Worm (Caenorhabditis elegans) whole organism, young adult: Measurements from ENCODE around the gene T06D8.10.

Source experiments
- B0336.3 ChIP-seq: fragments of 200-800 bp; sonication (Bioruptor generic); IDR thresholded peaks from 2 replicates; pipeline ENCODE4 v1.3.6; 2022; ENCODE audit warnings: missing genetic modification characterization, missing compliant biosample characterization
- D2030.7 ChIP-seq: fragments of 200-800 bp; sonication (Bioruptor generic); IDR thresholded peaks from 2 replicates; pipeline ENCODE4 v1.3.6; 2022; ENCODE audit warnings: missing genetic modification reagents, missing genetic modification characterization, missing compliant biosample characterization
- F39B2.1 ChIP-seq: fragments of 200-800 bp; sonication (Bioruptor generic); IDR thresholded peaks from 2 replicates; pipeline ENCODE4 v1.3.6; 2022; ENCODE audit warnings: missing genetic modification reagents, missing genetic modification characterization, missing compliant biosample characterization
- F57A8.1 ChIP-seq: fragments of 200-800 bp; sonication (Bioruptor generic); optimal IDR thresholded peaks from 2 replicates; lab custom pipeline; 2018; ENCODE audit warnings: mild to moderate bottlenecking, missing genetic modification characterization, moderate library complexity, missing compliant biosample characterization
- T07F8.4 ChIP-seq: sonication (generic microtip); optimal IDR thresholded peaks from 2 replicates; lab custom pipeline; 2016; ENCODE audit warnings: mild to moderate bottlenecking, missing genetic modification characterization, moderate library complexity, missing compliant biosample characterization
- Y53F4B.3 ChIP-seq: fragments of 200-800 bp; sonication (Bioruptor generic); IDR thresholded peaks from 2 replicates; pipeline ENCODE4 v1.3.6; 2022; ENCODE audit warnings: missing genetic modification reagents, missing genetic modification characterization, missing compliant biosample characterization
- zim-3 ChIP-seq: sonication (generic microtip); optimal IDR thresholded peaks from 2 replicates; lab custom pipeline; 2017; ENCODE audit warnings: mild to moderate bottlenecking, missing genetic modification characterization, moderate library complexity, missing compliant biosample characterization

- TF ChIP-seq Y53F4B.3, result no peak
- no peak for TF ChIP-seq B0336.3 (GFP tag; lab: Robert Waterston, UW)
- TF ChIP-seq D2030.7, result no peak
- no peak for TF ChIP-seq F57A8.1
- no peak for TF ChIP-seq F39B2.1
- TF ChIP-seq zim-3 (tag; lab: Kevin White, UChicago), result no peak
- no peak for TF ChIP-seq T07F8.4 (tag; lab: Kevin White, UChicago)
Observed at ce11 chrII:11281177-11281576, 33.9 kb upstream of the T06D8.10 start.
